Fruit fly (Drosophila melanogaster): Measurements from ENCODE around the gene Noc1.

Noc1 gene

DNA sequence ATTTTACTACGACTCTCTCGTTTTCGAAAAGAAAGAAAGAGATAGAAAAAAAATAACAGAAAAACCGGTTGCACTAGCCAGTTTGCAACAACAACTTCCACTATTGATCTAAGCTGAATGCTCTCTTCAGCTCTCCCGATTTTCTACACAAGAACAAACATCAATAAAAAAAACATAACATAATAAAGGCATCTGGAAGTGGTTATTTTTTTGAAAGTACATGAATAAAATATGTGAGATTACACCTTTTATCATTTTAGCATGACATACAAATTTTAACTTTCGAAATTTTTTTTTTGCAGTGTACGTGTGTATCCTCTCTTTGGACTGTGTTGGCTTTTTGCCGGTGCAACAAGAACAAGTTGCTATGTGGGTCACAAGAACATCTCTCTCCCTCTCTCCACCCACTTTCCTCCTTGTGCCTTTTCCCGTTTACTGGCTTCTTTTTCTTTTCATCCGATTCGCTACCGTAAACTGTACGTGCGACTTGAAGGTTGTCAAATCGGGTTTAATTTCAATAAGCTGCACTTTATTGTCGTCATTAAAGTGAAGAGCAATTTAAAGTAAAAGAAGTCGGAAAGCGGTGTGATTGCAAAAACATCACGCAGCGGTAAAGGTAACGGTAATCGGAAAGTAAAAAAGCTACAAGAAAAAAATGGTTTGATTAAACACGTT lies 10.1 kb downstream of the Noc1 start:
- TF ChIP-seq br (GFP tag; optimal IDR thresholded peaks at IDR 0.05) (peak; percentile 74), OdsH (GFP tag; optimal IDR thresholded peaks at IDR 0.05) (peak; percentile 87), Sp1 (GFP tag; optimal IDR thresholded peaks at IDR 0.05) (no peak), Vsx2 (GFP tag; optimal IDR thresholded peaks at IDR 0.05; ENCODE audit: partially characterized antibody) (no peak), fru (GFP tag; optimal IDR thresholded peaks at IDR 0.05) (no peak), Hr78 (GFP tag; optimal IDR thresholded peaks at IDR 0.05) (no peak), brk (GFP tag; optimal IDR thresholded peaks at IDR 0.05) (no peak), h (GFP tag; optimal IDR thresholded peaks at IDR 0.05) (no peak), ey (GFP tag; optimal IDR thresholded peaks at IDR 0.05) (peak; percentile 89), woc (GFP tag; optimal IDR thresholded peaks at IDR 0.05) (peak; percentile 49), usp (GFP tag; optimal IDR thresholded peaks at IDR 0.05) (no peak), rgr (GFP tag; optimal IDR thresholded peaks at IDR 0.05) (peak; percentile 88), Hr83 (GFP tag; optimal IDR thresholded peaks at IDR 0.05; ENCODE audit: poor library complexity, severe bottlenecking) (no peak), sage (GFP tag; optimal IDR thresholded peaks at IDR 0.05) (peak; percentile 51), CG32264 (GFP tag; optimal IDR thresholded peaks at IDR 0.05) (peak; percentile 56), sv (GFP tag; optimal IDR thresholded peaks at IDR 0.05) (peak; percentile 95), psq (GFP tag; optimal IDR thresholded peaks at IDR 0.05) (peak; percentile 70), foxo (GFP tag; optimal IDR thresholded peaks at IDR 0.05) (no peak), Myc (optimal IDR thresholded peaks at IDR 0.05) (no peak), Mio (GFP tag; optimal IDR thresholded peaks at IDR 0.05) (no peak)

DNA sequence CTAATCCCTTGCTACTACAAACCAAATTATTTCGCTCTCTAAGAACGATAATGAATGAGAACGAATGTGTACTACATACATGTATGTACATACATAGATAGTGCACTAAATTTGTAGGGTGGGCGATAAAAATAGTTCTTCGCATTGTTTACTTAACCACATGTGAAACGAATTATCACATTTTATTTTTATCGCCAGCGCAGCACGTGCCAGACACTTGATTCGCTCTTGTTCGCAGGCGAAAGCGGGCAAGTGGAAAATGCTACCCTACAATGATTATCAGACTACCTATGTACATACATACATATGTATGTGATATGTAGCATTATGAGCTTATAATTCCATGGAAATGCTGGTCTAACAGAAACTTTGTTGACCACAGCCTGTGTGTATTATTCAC lies 11.2 kb downstream of the Noc1 start:
- TF ChIP-seq Dif (GFP tag; optimal IDR thresholded peaks at IDR 0.05; ENCODE audit: partially characterized antibody) = no peak
- TF ChIP-seq Hr83 (GFP tag; optimal IDR thresholded peaks at IDR 0.05; ENCODE audit: poor library complexity, severe bottlenecking) = no peak
- no peak for TF ChIP-seq CG32264 (GFP tag; optimal IDR thresholded peaks at IDR 0.05)
- TF ChIP-seq sage (GFP tag; optimal IDR thresholded peaks at IDR 0.05) = no peak
- no peak for TF ChIP-seq foxo (GFP tag; optimal IDR thresholded peaks at IDR 0.05)
- TF ChIP-seq ey (GFP tag; optimal IDR thresholded peaks at IDR 0.05) = no peak
- no peak for TF ChIP-seq Abd-B (GFP tag; optimal IDR thresholded peaks at IDR 0.05)
- TF ChIP-seq CG9705 (GFP tag; optimal IDR thresholded peaks at IDR 0.05) = no peak
- no peak for TF ChIP-seq dsf (GFP tag; optimal IDR thresholded peaks at IDR 0.05; ENCODE audit: borderline replicate concordance)
- no peak for TF ChIP-seq psq (GFP tag; optimal IDR thresholded peaks at IDR 0.05)
- TF ChIP-seq N (GFP tag; optimal IDR thresholded peaks at IDR 0.05) = no peak
- TF ChIP-seq brk (GFP tag; optimal IDR thresholded peaks at IDR 0.05) = no peak
- TF ChIP-seq lola (GFP tag; optimal IDR thresholded peaks at IDR 0.05) = no peak
- no peak for TF ChIP-seq pan (optimal IDR thresholded peaks at IDR 0.05)
- no peak for TF ChIP-seq woc (GFP tag; optimal IDR thresholded peaks at IDR 0.05)

DNA sequence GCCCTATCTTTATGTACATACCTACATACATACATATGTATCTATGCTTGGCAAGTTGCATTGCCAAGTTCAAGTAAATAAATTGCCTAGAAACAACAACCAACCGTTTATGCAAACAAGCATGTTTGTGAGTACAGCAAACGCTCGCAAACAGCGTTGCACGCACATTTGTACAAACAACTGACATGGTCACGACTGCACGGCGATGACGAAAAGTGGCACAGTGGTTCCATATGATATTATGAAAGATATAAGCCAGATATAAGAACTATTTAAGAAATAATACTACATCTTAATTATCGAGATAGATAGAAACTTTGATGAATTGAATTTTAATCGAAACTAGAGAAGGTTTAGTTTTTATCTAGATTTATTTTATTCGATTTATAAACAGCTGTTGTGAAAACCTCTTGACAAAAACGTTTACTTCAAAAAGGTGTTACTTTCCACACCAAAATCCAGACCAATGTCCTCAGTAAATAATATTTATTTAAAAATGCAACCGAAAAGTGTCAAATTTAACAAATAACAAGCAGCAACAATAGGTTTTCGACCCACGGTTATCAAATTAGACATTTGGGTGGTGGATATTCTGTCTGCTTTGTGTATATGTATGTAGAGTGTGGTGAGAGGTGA lies 15.4 kb downstream of the Noc1 start:
- TF ChIP-seq dmrt93B (GFP tag; optimal IDR thresholded peaks at IDR 0.05) (peak; percentile 6), Myc (optimal IDR thresholded peaks at IDR 0.05) (no peak), Dif (GFP tag; optimal IDR thresholded peaks at IDR 0.05; ENCODE audit: partially characterized antibody) (no peak), CrebA (GFP tag; optimal IDR thresholded peaks at IDR 0.05; ENCODE audit: borderline replicate concordance) (no peak), dl (GFP tag; optimal IDR thresholded peaks at IDR 0.05; ENCODE audit: insufficient read depth in 1 of 2, partially characterized antibody in 2 of 2) (no peak), sage (GFP tag; optimal IDR thresholded peaks at IDR 0.05) (peak; percentile 42), pan (optimal IDR thresholded peaks at IDR 0.05) (no peak), Hnf4 (GFP tag; optimal IDR thresholded peaks at IDR 0.05) (peak; percentile 47), h (GFP tag; optimal IDR thresholded peaks at IDR 0.05) (peak; percentile 81), dsf (GFP tag; optimal IDR thresholded peaks at IDR 0.05; ENCODE audit: borderline replicate concordance) (no peak), jim (GFP tag; optimal IDR thresholded peaks at IDR 0.05) (peak; percentile 55), GATAd (GFP tag; optimal IDR thresholded peaks at IDR 0.05) (peak; percentile 25), Rel (GFP tag; optimal IDR thresholded peaks at IDR 0.05) (no peak), Rel (tag; optimal IDR thresholded peaks at IDR 0.05) (no peak), Hr83 (GFP tag; optimal IDR thresholded peaks at IDR 0.05; ENCODE audit: poor library complexity, severe bottlenecking) (peak; percentile 96), br (GFP tag; optimal IDR thresholded peaks at IDR 0.05) (peak; percentile 70), Hr78 (GFP tag; optimal IDR thresholded peaks at IDR 0.05) (no peak), Mio (GFP tag; optimal IDR thresholded peaks at IDR 0.05) (no peak), OdsH (GFP tag; optimal IDR thresholded peaks at IDR 0.05) (peak; percentile 80), rgr (GFP tag; optimal IDR thresholded peaks at IDR 0.05) (peak; percentile 74), fru (GFP tag; optimal IDR thresholded peaks at IDR 0.05) (peak; percentile 72), Sp1 (GFP tag; optimal IDR thresholded peaks at IDR 0.05) (peak; percentile 76), N (GFP tag; optimal IDR thresholded peaks at IDR 0.05) (no peak), lola (GFP tag; optimal IDR thresholded peaks at IDR 0.05) (no peak), HLH106 (tag; optimal IDR thresholded peaks at IDR 0.05) (peak; percentile 54), Vsx2 (GFP tag; optimal IDR thresholded peaks at IDR 0.05; ENCODE audit: partially characterized antibody) (no peak), tai (GFP tag; optimal IDR thresholded peaks at IDR 0.05) (peak; percentile 78), woc (GFP tag; optimal IDR thresholded peaks at IDR 0.05) (peak; percentile 68), brk (GFP tag; optimal IDR thresholded peaks at IDR 0.05) (peak; percentile 40), Abd-B (GFP tag; optimal IDR thresholded peaks at IDR 0.05) (no peak), foxo (GFP tag; optimal IDR thresholded peaks at IDR 0.05) (peak in 1 of 2 experiments; percentile 84), Jra (GFP tag; optimal IDR thresholded peaks at IDR 0.05) (peak; percentile 8), CG32264 (GFP tag; optimal IDR thresholded peaks at IDR 0.05) (peak; percentile 13), CG9705 (GFP tag; optimal IDR thresholded peaks at IDR 0.05) (no peak), sv (GFP tag; optimal IDR thresholded peaks at IDR 0.05) (peak; percentile 90), Dfd (GFP tag; optimal IDR thresholded peaks at IDR 0.05) (no peak), ey (GFP tag; optimal IDR thresholded peaks at IDR 0.05) (peak; percentile 74), psq (GFP tag; optimal IDR thresholded peaks at IDR 0.05) (peak; percentile 79), usp (GFP tag; optimal IDR thresholded peaks at IDR 0.05) (no peak)

Measured in whole organism, wandering third instar larva.